Worm (Caenorhabditis elegans) whole organism, L4/young adult: ENCODE results near the gene arrd-2.

Experiments used
- W03F9.2 ChIP-seq: fragments of 150-350 bp; optimal IDR thresholded peaks from 2 replicates; lab custom pipeline; 2014; ENCODE audit warnings: missing biosample characterization, missing genetic modification characterization
- him-1 ChIP-seq: sonication (generic microtip); optimal IDR thresholded peaks from 2 replicates; lab custom pipeline; 2016; ENCODE audit warnings: missing genotype, missing genetic modification reagents, missing genetic modification characterization, missing compliant biosample characterization

DNA sequence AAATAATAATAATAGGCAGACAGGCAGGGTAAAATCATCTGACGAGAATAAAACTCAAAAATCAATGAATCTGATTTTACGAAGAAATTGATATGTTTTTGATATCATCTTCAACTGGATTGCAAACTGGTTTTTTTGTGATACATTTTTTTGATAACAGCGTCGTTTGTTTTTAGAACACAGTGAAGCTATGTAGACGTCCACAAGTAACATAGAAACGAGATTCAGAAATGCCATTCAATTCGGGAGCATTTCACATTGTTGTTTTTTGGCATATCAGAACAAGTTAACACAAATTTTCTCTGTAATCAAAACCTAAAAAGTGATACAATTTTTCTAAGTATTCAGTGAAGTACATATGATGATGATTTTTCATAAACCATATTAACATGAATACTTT lies 30.7 kb downstream of the arrd-2 start, which contains the start of gene chil-13:
- TF ChIP-seq him-1 (tag; lab: Kevin White, UChicago): no peak
- TF ChIP-seq W03F9.2 (tag; lab: Kevin White, UChicago): no peak
